Worm (Caenorhabditis elegans) whole organism, young adult: ENCODE measurements around the gene DH11.5.

Experiments used
- B0261.1 ChIP-seq: sonication (generic microtip); optimal IDR thresholded peaks from 2 replicates; lab custom pipeline; 2016; ENCODE audit warnings: mild to moderate bottlenecking, missing genetic modification characterization, moderate library complexity, missing compliant biosample characterization
- C06A6.2 ChIP-seq: fragments of 200-800 bp; sonication (Bioruptor generic); conservative IDR thresholded peaks from 2 replicates; pipeline ENCODE4 v1.3.6; 2022; ENCODE audit warnings: missing genetic modification characterization, missing compliant biosample characterization
- F33H1.4 ChIP-seq: fragments of 200-800 bp; sonication (Bioruptor generic); IDR thresholded peaks from 2 replicates; pipeline ENCODE4 v1.3.6; 2022; ENCODE audit warnings: missing genetic modification reagents, missing genetic modification characterization, missing compliant biosample characterization
- F57A8.1 ChIP-seq: fragments of 200-800 bp; sonication (Bioruptor generic); optimal IDR thresholded peaks from 2 replicates; lab custom pipeline; 2018; ENCODE audit warnings: mild to moderate bottlenecking, missing genetic modification characterization, moderate library complexity, missing compliant biosample characterization
- K11D2.4 ChIP-seq: fragments of 200-800 bp; sonication (Bioruptor generic); IDR thresholded peaks from 2 replicates; pipeline ENCODE4 v1.3.6; 2022; ENCODE audit warnings: missing genetic modification reagents, missing genetic modification characterization, missing compliant biosample characterization
- Y53G8AR.9 ChIP-seq: fragments of 200-800 bp; sonication (Bioruptor generic); conservative IDR thresholded peaks from 2 replicates; pipeline ENCODE4 v1.3.6; 2022; ENCODE audit warnings: missing genetic modification reagents, missing genetic modification characterization, missing compliant biosample characterization
- akir-1 ChIP-seq: fragments of 200-800 bp; sonication (Bioruptor generic); optimal IDR thresholded peaks from 2 replicates; lab custom pipeline; 2018; ENCODE audit warnings: mild to moderate bottlenecking, missing genetic modification characterization, moderate library complexity, missing compliant biosample characterization
- athp-1 ChIP-seq: sonication (generic microtip); optimal IDR thresholded peaks from 2 replicates; lab custom pipeline; 2017; ENCODE audit warnings: mild to moderate bottlenecking, missing genetic modification characterization, missing compliant biosample characterization
- attf-3 ChIP-seq: fragments of 200-800 bp; sonication (Bioruptor generic); conservative IDR thresholded peaks from 2 replicates; pipeline ENCODE4 v1.3.6; 2022; ENCODE audit warnings: missing genetic modification reagents, missing genetic modification characterization, missing compliant biosample characterization
- attf-5 ChIP-seq: fragments of 200-800 bp; sonication (Bioruptor generic); optimal IDR thresholded peaks from 2 replicates; lab custom pipeline; 2018; ENCODE audit warnings: mild to moderate bottlenecking, missing genetic modification characterization, missing compliant biosample characterization
- bed-1 ChIP-seq: fragments of 200-800 bp; sonication (Bioruptor generic); IDR thresholded peaks from 2 replicates; pipeline ENCODE4 v1.3.6; 2022; ENCODE audit warnings: missing genetic modification reagents, missing genetic modification characterization, missing compliant biosample characterization
- bed-2 ChIP-seq: fragments of 200-800 bp; sonication (Bioruptor generic); IDR thresholded peaks from 2 replicates; pipeline ENCODE4 v1.3.6; 2022; ENCODE audit warnings: missing genetic modification reagents, missing genetic modification characterization, missing compliant biosample characterization
- cebp-1 ChIP-seq, 2 experiments: fragments of 200-800 bp in 1 of 2; sonication (Bioruptor generic) in 1 of 2; sonication (generic microtip) in 1 of 2; IDR thresholded peaks in 1 of 2; optimal IDR thresholded peaks in 1 of 2; 2 replicates each; pipeline versions ENCODE4 v1.3.6 to Lab custom; 2017 to 2022; ENCODE audit warnings: missing compliant biosample characterization in 2 of 2, missing genetic modification characterization in 2 of 2, mild to moderate bottlenecking in 1 of 2, missing genetic modification reagents in 1 of 2, moderate library complexity in 1 of 2
- cebp-2 ChIP-seq: fragments of 200-800 bp; sonication (Bioruptor generic); IDR thresholded peaks from 2 replicates; pipeline ENCODE4 v1.3.6; 2022; ENCODE audit warnings: missing genetic modification characterization, missing compliant biosample characterization
- ceh-91 ChIP-seq: fragments of 200-800 bp; sonication (Bioruptor generic); IDR thresholded peaks from 2 replicates; pipeline ENCODE4 v1.3.6; 2022; ENCODE audit warnings: missing genetic modification reagents, missing genetic modification characterization, missing compliant biosample characterization
- chd-7 ChIP-seq: sonication (generic microtip); optimal IDR thresholded peaks from 2 replicates; lab custom pipeline; 2016; ENCODE audit warnings: mild to moderate bottlenecking, missing genetic modification characterization, moderate library complexity, missing compliant biosample characterization
- dox-1 ChIP-seq: fragments of 200-800 bp; sonication (Bioruptor generic); IDR thresholded peaks from 2 replicates; pipeline ENCODE4 v1.3.6; 2022; ENCODE audit warnings: missing genetic modification reagents, missing genetic modification characterization, missing compliant biosample characterization
- egl-44 ChIP-seq: fragments of 200-800 bp; sonication (Bioruptor generic); IDR thresholded peaks from 2 replicates; pipeline ENCODE4 v1.3.6; 2022; ENCODE audit warnings: missing genetic modification reagents, missing genetic modification characterization, missing compliant biosample characterization
- egrh-3 ChIP-seq: fragments of 200-800 bp; sonication (Bioruptor generic); IDR thresholded peaks from 2 replicates; pipeline ENCODE4 v1.3.6; 2022; ENCODE audit warnings: missing genetic modification reagents, missing genetic modification characterization, missing compliant biosample characterization
- ekl-4 ChIP-seq: fragments of 200-800 bp; sonication (Bioruptor generic); IDR thresholded peaks from 2 replicates; pipeline ENCODE4 v1.3.6; 2022; ENCODE audit warnings: missing genetic modification reagents, missing genetic modification characterization, missing compliant biosample characterization
- ets-4 ChIP-seq: fragments of 200-800 bp; sonication (Bioruptor generic); optimal IDR thresholded peaks from 2 replicates; lab custom pipeline; 2018; ENCODE audit warnings: mild to moderate bottlenecking, missing genetic modification characterization, missing compliant biosample characterization
- gei-17 ChIP-seq: fragments of 200-800 bp; sonication (Bioruptor generic); optimal IDR thresholded peaks from 2 replicates; lab custom pipeline; 2018; ENCODE audit warnings: mild to moderate bottlenecking, missing genetic modification characterization, missing compliant biosample characterization
- hmg-20 ChIP-seq: fragments of 200-800 bp; sonication (Bioruptor generic); IDR thresholded peaks from 2 replicates; pipeline ENCODE4 v1.3.6; 2022; ENCODE audit warnings: missing genetic modification reagents, missing genetic modification characterization, missing compliant biosample characterization
- hrde-1 ChIP-seq: sonication (generic microtip); optimal IDR thresholded peaks from 2 replicates; lab custom pipeline; 2016; ENCODE audit warnings: missing genetic modification characterization, mild to moderate bottlenecking, missing compliant biosample characterization, moderate library complexity, missing genotype, missing genetic modification reagents, borderline replicate concordance
- hsf-1 ChIP-seq: fragments of 200-800 bp; sonication (Bioruptor generic); IDR thresholded peaks from 2 replicates; pipeline ENCODE4 v1.3.6; 2022; ENCODE audit warnings: missing genetic modification reagents, missing genetic modification characterization, missing compliant biosample characterization
- lag-1 ChIP-seq: fragments of 200-800 bp; sonication (Bioruptor generic); IDR thresholded peaks from 2 replicates; pipeline ENCODE4 v1.3.6; 2022; ENCODE audit warnings: missing genetic modification reagents, missing genetic modification characterization, missing compliant biosample characterization
- let-526 ChIP-seq: fragments of 200-800 bp; sonication (Bioruptor generic); IDR thresholded peaks from 2 replicates; pipeline ENCODE4 v1.3.6; 2022; ENCODE audit warnings: missing genetic modification reagents, missing genetic modification characterization, missing compliant biosample characterization
- lin-54 ChIP-seq: fragments of 200-800 bp; sonication (Bioruptor generic); optimal IDR thresholded peaks from 2 replicates; lab custom pipeline; 2018; ENCODE audit warnings: mild to moderate bottlenecking, missing genetic modification characterization, missing compliant biosample characterization
- madf-10 ChIP-seq: sonication (generic microtip); optimal IDR thresholded peaks from 2 replicates; lab custom pipeline; 2016; ENCODE audit warnings: mild to moderate bottlenecking, missing genetic modification characterization, missing compliant biosample characterization
- madf-3 ChIP-seq: fragments of 200-800 bp; sonication (Bioruptor generic); IDR thresholded peaks from 2 replicates; pipeline ENCODE4 v1.3.6; 2022; ENCODE audit warnings: missing genetic modification reagents, missing genetic modification characterization, missing compliant biosample characterization
- madf-6 ChIP-seq: fragments of 200-800 bp; sonication (Bioruptor generic); IDR thresholded peaks from 2 replicates; pipeline ENCODE4 v1.3.6; 2022; ENCODE audit warnings: missing genetic modification reagents, missing genetic modification characterization, missing compliant biosample characterization
- mcd-1 ChIP-seq: fragments of 200-800 bp; sonication (Bioruptor generic); IDR thresholded peaks from 2 replicates; pipeline ENCODE4 v1.3.6; 2022; ENCODE audit warnings: missing genetic modification reagents, missing genetic modification characterization, missing compliant biosample characterization
- nfyb-1 ChIP-seq: fragments of 200-800 bp; sonication (Bioruptor generic); IDR thresholded peaks from 2 replicates; pipeline ENCODE4 v1.3.6; 2022; ENCODE audit warnings: missing genetic modification reagents, missing genetic modification characterization, missing compliant biosample characterization
- nhr-120 ChIP-seq: fragments of 200-800 bp; sonication (Bioruptor generic); IDR thresholded peaks from 2 replicates; pipeline ENCODE4 v1.3.6; 2022; ENCODE audit warnings: missing genetic modification characterization, missing compliant biosample characterization
- nhr-179 ChIP-seq: sonication (generic microtip); optimal IDR thresholded peaks from 2 replicates; lab custom pipeline; 2016; ENCODE audit warnings: mild to moderate bottlenecking, missing genetic modification characterization, missing compliant biosample characterization
- nhr-80 ChIP-seq: sonication (generic microtip); optimal IDR thresholded peaks from 2 replicates; lab custom pipeline; 2016; ENCODE audit warnings: missing genetic modification characterization, missing compliant biosample characterization
- pbrm-1 ChIP-seq: fragments of 200-800 bp; sonication (Bioruptor generic); IDR thresholded peaks from 2 replicates; pipeline ENCODE4 v1.3.6; 2022; ENCODE audit warnings: missing genetic modification reagents, missing genetic modification characterization, missing compliant biosample characterization
- pha-4 ChIP-seq: fragments of 150-350 bp; sonication (generic microtip); optimal IDR thresholded peaks from 2 replicates; lab custom pipeline; 2014; ENCODE audit warnings: missing biosample characterization, missing genetic modification reagents, missing genetic modification characterization
- rcor-1 ChIP-seq: fragments of 200-800 bp; sonication (Bioruptor generic); IDR thresholded peaks from 2 replicates; pipeline ENCODE4 v1.3.6; 2022; ENCODE audit warnings: missing genetic modification reagents, missing genetic modification characterization, missing compliant biosample characterization
- rec-8 ChIP-seq, 2 experiments: sonication (generic microtip); optimal IDR thresholded peaks; 2 replicates each; lab custom pipeline; 2016; ENCODE audit warnings: mild to moderate bottlenecking in 2 of 2, missing genetic modification characterization in 2 of 2, missing genetic modification reagents in 2 of 2, missing genotype in 2 of 2, missing biosample characterization in 1 of 2, missing compliant biosample characterization in 1 of 2, moderate library complexity in 1 of 2
- snpc-1.1 ChIP-seq: sonication (generic microtip); optimal IDR thresholded peaks from 2 replicates; lab custom pipeline; 2017; ENCODE audit warnings: missing genetic modification characterization, mild to moderate bottlenecking, missing compliant biosample characterization, antibody characterized with exemption, moderate library complexity, missing genotype, missing genetic modification reagents; ENCODE audit not compliant: insufficient read depth
- tbp1 ChIP-seq: fragments of 200-800 bp; sonication (Bioruptor generic); optimal IDR thresholded peaks from 2 replicates; lab custom pipeline; 2018; ENCODE audit warnings: mild to moderate bottlenecking, missing genetic modification characterization, missing compliant biosample characterization
- unc-62 ChIP-seq: fragments of 150-350 bp; optimal IDR thresholded peaks from 2 replicates; lab custom pipeline; 2014; ENCODE audit warnings: missing biosample characterization, missing genetic modification reagents, missing genetic modification characterization
- zim-3 ChIP-seq: sonication (generic microtip); optimal IDR thresholded peaks from 2 replicates; lab custom pipeline; 2017; ENCODE audit warnings: mild to moderate bottlenecking, missing genetic modification characterization, moderate library complexity, missing compliant biosample characterization
- ztf-22 ChIP-seq: fragments of 200-800 bp; sonication (Bioruptor generic); optimal IDR thresholded peaks from 2 replicates; lab custom pipeline; 2018; ENCODE audit warnings: mild to moderate bottlenecking, missing genetic modification characterization, moderate library complexity, missing compliant biosample characterization

The DH11.5 gene

ce11 chrII:8016167-8016566 lies 39.8 kb downstream of the DH11.5 start:
- TF ChIP-seq B0261.1, result no peak
- TF ChIP-seq egl-44 (GFP tag; lab: Robert Waterston, UW), result peak; percentile 32; the same call in 1 of the 2 replicates
- TF ChIP-seq egrh-3 (GFP tag; lab: Robert Waterston, UW), result peak; percentile 9; the same call in 1 of the 2 replicates
- TF ChIP-seq madf-3 (GFP tag; lab: Robert Waterston, UW), result 0 out of 2 replicates have a peak, but pooled peaks have one; percentile 60
- TF ChIP-seq rcor-1 (GFP tag; lab: Robert Waterston, UW), result no peak
- TF ChIP-seq ztf-22, result peak; percentile 78
- 0 out of 2 replicates have a peak, but pooled peaks have one; percentile 23 for TF ChIP-seq C06A6.2 (GFP tag; lab: Robert Waterston, UW)
- peak; percentile 60 for TF ChIP-seq unc-62 (GFP tag; lab: Kevin White, UChicago)
- peak; percentile 49 for TF ChIP-seq mcd-1 (GFP tag; lab: Robert Waterston, UW)
- TF ChIP-seq chd-7 (tag; lab: Kevin White, UChicago), result peak; percentile 51
- TF ChIP-seq hmg-20, result no peak
- TF ChIP-seq dox-1 (GFP tag; lab: Robert Waterston, UW), result peak; percentile 37; the same call in 1 of the 2 replicates
- no peak for TF ChIP-seq athp-1 (tag; lab: Kevin White, UChicago)
- 0 out of 2 replicates have a peak, but pooled peaks have one; percentile 36 for TF ChIP-seq K11D2.4
- TF ChIP-seq lin-54 (GFP tag; lab: Kevin White, UChicago), result no peak
- TF ChIP-seq nhr-179 (tag; lab: Kevin White, UChicago), result no peak
- TF ChIP-seq pbrm-1, result peak; percentile 46; the same call in 1 of the 2 replicates
- no peak for TF ChIP-seq akir-1 (GFP tag; lab: Kevin White, UChicago)
- no peak for TF ChIP-seq rec-8 (tag; optimal IDR thresholded peaks at IDR 0.05; lab: Kevin White, UChicago)
- TF ChIP-seq F33H1.4 (GFP tag; lab: Robert Waterston, UW), result peak; percentile 11; the same call in 1 of the 2 replicates
- no peak for TF ChIP-seq nhr-120 (GFP tag; lab: Robert Waterston, UW)
- TF ChIP-seq nfyb-1 (GFP tag; lab: Robert Waterston, UW), result peak; percentile 28; the same call in 1 of the 2 replicates
- no peak for TF ChIP-seq cebp-1 (GFP tag; IDR thresholded peaks at IDR 0.05; lab: Robert Waterston, UW)
- TF ChIP-seq cebp-1 (tag; optimal IDR thresholded peaks at IDR 0.05; lab: Kevin White, UChicago), result peak; percentile 53
- peak; percentile 43; the same call in 1 of the 2 replicates for TF ChIP-seq Y53G8AR.9 (GFP tag; lab: Robert Waterston, UW)

- TF ChIP-seq pha-4 (tag; lab: Kevin White, UChicago) (no peak), cebp-2 (GFP tag; lab: Robert Waterston, UW) (0 out of 2 replicates have a peak, but pooled peaks have one; percentile 55), mcd-1 (GFP tag; lab: Robert Waterston, UW) (peak; percentile 57), attf-3 (GFP tag; lab: Robert Waterston, UW) (no peak), attf-5 (GFP tag; lab: Kevin White, UChicago) (peak; percentile 68), hmg-20 (no peak), F57A8.1 (GFP tag; lab: Kevin White, UChicago) (no peak), gei-17 (peak; percentile 5), ekl-4 (GFP tag; lab: Robert Waterston, UW) (peak; percentile 60; the same call in 1 of the 2 replicates), madf-10 (tag; lab: Kevin White, UChicago) (no peak), snpc-1.1 (tag; lab: Kevin White, UChicago) (no peak), C06A6.2 (GFP tag; lab: Robert Waterston, UW) (peak; percentile 76), ceh-91 (GFP tag; lab: Robert Waterston, UW) (no peak), lag-1 (no peak), ets-4 (no peak), bed-1 (GFP tag; lab: Robert Waterston, UW) (no peak), rcor-1 (GFP tag; lab: Robert Waterston, UW) (peak; percentile 66), egrh-3 (GFP tag; lab: Robert Waterston, UW) (no peak), tbp1 (GFP tag; lab: Kevin White, UChicago) (peak; percentile 55), F33H1.4 (GFP tag; lab: Robert Waterston, UW) (no peak), nhr-80 (tag; lab: Kevin White, UChicago) (peak; percentile 90), hrde-1 (tag; lab: Kevin White, UChicago) (no peak), bed-2 (GFP tag; lab: Robert Waterston, UW) (no peak), zim-3 (tag; lab: Kevin White, UChicago) (no peak), madf-6 (no peak), hsf-1 (GFP tag; lab: Robert Waterston, UW) (peak; percentile 38; the same call in 1 of the 2 replicates), chd-7 (tag; lab: Kevin White, UChicago) (peak; percentile 58), let-526 (GFP tag; lab: Robert Waterston, UW) (0 out of 2 replicates have a peak, but pooled peaks have one; percentile 21)
These were observed 40.4 kb downstream of the DH11.5 start for ce11 chrII:8016761-8017160.
